Worm (Caenorhabditis elegans) whole organism, late embryonic: ENCODE data around the gene F43C11.4.

Experiments used
- K09A11.1 ChIP-seq: sonication (generic microtip); optimal IDR thresholded peaks from 2 replicates; lab custom pipeline; 2017; ENCODE audit warnings: antibody characterized with exemption, mild to moderate bottlenecking, missing genetic modification characterization, missing compliant biosample characterization; ENCODE audit not compliant: insufficient read depth
- ahr-1 ChIP-seq: sonication (generic microtip); optimal IDR thresholded peaks from 2 replicates; lab custom pipeline; 2016; ENCODE audit warnings: missing genetic modification characterization, missing compliant biosample characterization
- ceh-14 ChIP-seq: sonication (generic microtip); optimal IDR thresholded peaks from 2 replicates; lab custom pipeline; 2016; ENCODE audit warnings: missing genotype, missing genetic modification characterization, missing compliant biosample characterization
- ceh-18 ChIP-seq: sonication (generic microtip); optimal IDR thresholded peaks from 2 replicates; lab custom pipeline; 2016; ENCODE audit warnings: missing genetic modification characterization, missing compliant biosample characterization
- ceh-2 ChIP-seq: sonication (generic microtip); optimal IDR thresholded peaks from 2 replicates; lab custom pipeline; 2016; ENCODE audit warnings: missing genotype, missing genetic modification characterization, missing compliant biosample characterization
- ceh-22 ChIP-seq: sonication (generic microtip); optimal IDR thresholded peaks from 2 replicates; lab custom pipeline; 2017; ENCODE audit warnings: missing biosample characterization, missing genetic modification characterization
- ceh-31 ChIP-seq: sonication (generic microtip); optimal IDR thresholded peaks from 2 replicates; lab custom pipeline; 2016; ENCODE audit warnings: missing genetic modification characterization, missing compliant biosample characterization
- ceh-48 ChIP-seq: sonication (generic microtip); optimal IDR thresholded peaks from 2 replicates; lab custom pipeline; 2016; ENCODE audit warnings: missing genetic modification characterization, inconsistent platforms, missing compliant biosample characterization
- ceh-6 ChIP-seq: fragments of 200-800 bp; sonication (Bioruptor generic); optimal IDR thresholded peaks from 2 replicates; lab custom pipeline; 2018; ENCODE audit warnings: mild to moderate bottlenecking, missing genetic modification characterization, missing compliant biosample characterization
- dmd-4 ChIP-seq: sonication (generic microtip); optimal IDR thresholded peaks from 2 replicates; lab custom pipeline; 2016; ENCODE audit warnings: borderline replicate concordance, missing genetic modification characterization, missing compliant biosample characterization
- dve-1 ChIP-seq: sonication (generic microtip); optimal IDR thresholded peaks from 2 replicates; lab custom pipeline; 2017; ENCODE audit warnings: antibody characterized with exemption, mild to moderate bottlenecking, missing genetic modification characterization, missing compliant biosample characterization
- ets-4 ChIP-seq: sonication (generic microtip); optimal IDR thresholded peaks from 2 replicates; lab custom pipeline; 2016; ENCODE audit warnings: missing genetic modification characterization, missing compliant biosample characterization
- eyg-1 ChIP-seq: sonication (generic microtip); optimal IDR thresholded peaks from 2 replicates; lab custom pipeline; 2016; ENCODE audit warnings: missing genotype, missing genetic modification characterization, missing compliant biosample characterization
- fkh-10 ChIP-seq: fragments of 150-350 bp; optimal IDR thresholded peaks from 2 replicates; lab custom pipeline; 2014; ENCODE audit warnings: missing biosample characterization, missing genetic modification reagents, missing genetic modification characterization
- fkh-6 ChIP-seq: sonication (generic microtip); optimal IDR thresholded peaks from 2 replicates; lab custom pipeline; 2016; ENCODE audit warnings: missing genetic modification characterization, missing compliant biosample characterization
- gmeb-2 ChIP-seq: sonication (generic microtip); optimal IDR thresholded peaks from 2 replicates; lab custom pipeline; 2016; ENCODE audit warnings: missing genetic modification characterization, inconsistent platforms, missing compliant biosample characterization
- hlh-15 ChIP-seq: sonication (generic microtip); optimal IDR thresholded peaks from 2 replicates; lab custom pipeline; 2016; ENCODE audit warnings: missing genetic modification characterization, missing compliant biosample characterization
- hlh-30 ChIP-seq: sonication (generic microtip); optimal IDR thresholded peaks from 2 replicates; lab custom pipeline; 2017; ENCODE audit warnings: antibody characterized with exemption, missing genetic modification characterization, missing compliant biosample characterization; ENCODE audit not compliant: insufficient read depth
- hlh-6 ChIP-seq: sonication (generic microtip); optimal IDR thresholded peaks from 2 replicates; lab custom pipeline; 2016; ENCODE audit warnings: missing genotype, missing genetic modification characterization, missing compliant biosample characterization
- lin-11 ChIP-seq: fragments of 200-800 bp; sonication (Bioruptor generic); optimal IDR thresholded peaks from 2 replicates; lab custom pipeline; 2018; ENCODE audit warnings: mild to moderate bottlenecking, missing genetic modification characterization, missing compliant biosample characterization
- mec-3 ChIP-seq: sonication (generic microtip); optimal IDR thresholded peaks from 2 replicates; lab custom pipeline; 2016; ENCODE audit warnings: borderline replicate concordance, missing genetic modification characterization, missing compliant biosample characterization
- nfya-1 ChIP-seq: sonication (generic microtip); optimal IDR thresholded peaks from 2 replicates; lab custom pipeline; 2017; ENCODE audit warnings: missing genetic modification characterization, mild to moderate bottlenecking, missing compliant biosample characterization, antibody characterized with exemption, moderate library complexity
- nhr-11 ChIP-seq: fragments of 150-350 bp; optimal IDR thresholded peaks from 2 replicates; lab custom pipeline; 2014; ENCODE audit warnings: missing biosample characterization, missing genetic modification characterization
- npax-4 ChIP-seq: sonication (generic microtip); optimal IDR thresholded peaks from 2 replicates; lab custom pipeline; 2016; ENCODE audit warnings: missing genetic modification characterization, missing compliant biosample characterization
- odd-2 ChIP-seq: sonication (generic microtip); optimal IDR thresholded peaks from 2 replicates; lab custom pipeline; 2017; ENCODE audit warnings: antibody characterized with exemption, mild to moderate bottlenecking, missing genetic modification characterization, missing compliant biosample characterization
- pha-2 ChIP-seq: sonication (generic microtip); optimal IDR thresholded peaks from 2 replicates; lab custom pipeline; 2017; ENCODE audit warnings: mild to moderate bottlenecking, missing genetic modification characterization, missing compliant biosample characterization
- pha-4 ChIP-seq: fragments of 150-350 bp; optimal IDR thresholded peaks from 2 replicates; lab custom pipeline; 2018; ENCODE audit warnings: missing biosample characterization, missing genetic modification reagents, missing genetic modification characterization
- pqm-1 ChIP-seq: sonication (generic microtip); optimal IDR thresholded peaks from 2 replicates; lab custom pipeline; 2016; ENCODE audit warnings: missing genetic modification characterization, missing compliant biosample characterization
- rnt-1 ChIP-seq: sonication (generic microtip); optimal IDR thresholded peaks from 2 replicates; lab custom pipeline; 2016; ENCODE audit warnings: missing genetic modification characterization, missing compliant biosample characterization
- sox-4 ChIP-seq: sonication (generic microtip); optimal IDR thresholded peaks from 2 replicates; lab custom pipeline; 2017; ENCODE audit warnings: mild to moderate bottlenecking, missing genetic modification characterization, inconsistent platforms, missing compliant biosample characterization
- tbx-2 ChIP-seq: sonication (generic microtip); optimal IDR thresholded peaks from 2 replicates; lab custom pipeline; 2016; ENCODE audit warnings: missing genetic modification characterization, missing compliant biosample characterization
- ttx-3 ChIP-seq: sonication (generic microtip); optimal IDR thresholded peaks from 2 replicates; lab custom pipeline; 2016; ENCODE audit warnings: missing genetic modification reagents, missing genetic modification characterization, missing compliant biosample characterization
- unc-42 ChIP-seq: sonication (generic microtip); optimal IDR thresholded peaks from 2 replicates; lab custom pipeline; 2016; ENCODE audit warnings: missing genotype, missing genetic modification characterization, missing compliant biosample characterization
- unc-55 ChIP-seq: sonication (generic microtip); optimal IDR thresholded peaks from 2 replicates; lab custom pipeline; 2017; ENCODE audit warnings: missing biosample characterization, missing genetic modification reagents, missing genetic modification characterization
- unc-86 ChIP-seq: sonication (generic microtip); optimal IDR thresholded peaks from 2 replicates; lab custom pipeline; 2016; ENCODE audit warnings: missing genetic modification characterization, missing compliant biosample characterization
- zip-5 ChIP-seq: sonication (generic microtip); optimal IDR thresholded peaks from 2 replicates; lab custom pipeline; 2016; ENCODE audit warnings: missing genetic modification characterization, missing compliant biosample characterization

F43C11.4 gene

ce11 chrII:2340974-2341373, 5.8 kb upstream of the F43C11.4 start:
- TF ChIP-seq unc-42 (tag; lab: Kevin White, UChicago) = no peak
- no peak for TF ChIP-seq dve-1 (tag; lab: Kevin White, UChicago)
- TF ChIP-seq ceh-22 = no peak
- TF ChIP-seq eyg-1 (tag; lab: Kevin White, UChicago) = no peak
- no peak for TF ChIP-seq pha-2 (tag; lab: Kevin White, UChicago)
- no peak for TF ChIP-seq gmeb-2 (tag; lab: Kevin White, UChicago)
- no peak for TF ChIP-seq nhr-11 (tag; lab: Kevin White, UChicago)
- no peak for TF ChIP-seq tbx-2
- no peak for TF ChIP-seq ttx-3 (tag; lab: Kevin White, UChicago)
- TF ChIP-seq nfya-1 (tag; lab: Kevin White, UChicago) = peak; percentile 28
- TF ChIP-seq rnt-1 (tag; lab: Kevin White, UChicago) = peak; percentile 92

DNA sequence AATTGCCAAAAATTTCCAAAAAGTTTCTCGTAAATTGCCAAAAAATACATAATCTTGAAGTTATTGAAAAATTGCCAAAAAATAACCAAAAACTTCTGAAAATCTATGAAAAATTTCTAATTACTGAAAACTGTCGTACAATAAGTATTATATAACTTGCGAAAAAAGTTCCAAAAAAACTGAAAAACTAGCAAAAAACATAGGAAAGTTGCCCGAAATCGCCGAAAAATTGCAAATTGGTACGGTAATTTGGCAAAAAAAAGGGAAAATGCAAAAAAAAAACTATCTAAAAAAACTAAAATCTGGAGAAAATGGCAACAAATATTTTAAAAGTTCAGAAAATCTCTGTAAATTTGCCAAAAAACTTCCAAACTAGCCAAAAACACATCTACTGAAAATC, 5.3 kb upstream of the F43C11.4 start, which contains the start of gene enri-1:
Gene enri-1 (minus strand): TSS at position 101 of the 400 bp plus-strand sequence.
- TF ChIP-seq unc-42 (tag; lab: Kevin White, UChicago) (no peak), dve-1 (tag; lab: Kevin White, UChicago) (no peak), odd-2 (tag; lab: Kevin White, UChicago) (no peak), mec-3 (tag; lab: Kevin White, UChicago) (no peak), fkh-10 (no peak), ttx-3 (tag; lab: Kevin White, UChicago) (no peak), nhr-11 (tag; lab: Kevin White, UChicago) (no peak), lin-11 (tag; lab: Kevin White, UChicago) (no peak), gmeb-2 (tag; lab: Kevin White, UChicago) (no peak), npax-4 (tag; lab: Kevin White, UChicago) (no peak), pha-4 (no peak), sox-4 (tag; lab: Kevin White, UChicago) (no peak)
- TF ChIP-seq, all 69 proteins: peak for 0

- TF ChIP-seq hlh-6 (no peak), ahr-1 (tag; lab: Kevin White, UChicago) (no peak), sox-4 (tag; lab: Kevin White, UChicago) (no peak), ceh-48 (peak; percentile 20), rnt-1 (tag; lab: Kevin White, UChicago) (peak; percentile 28), ceh-31 (tag; lab: Kevin White, UChicago) (peak; percentile 12)
Measured at ce11 chrII:2342004-2342479, 4.7 kb upstream of the F43C11.4 start, which contains the start of gene F43C11.6. F43C11.6 (plus strand) TSS chrII:2342429.

DNA sequence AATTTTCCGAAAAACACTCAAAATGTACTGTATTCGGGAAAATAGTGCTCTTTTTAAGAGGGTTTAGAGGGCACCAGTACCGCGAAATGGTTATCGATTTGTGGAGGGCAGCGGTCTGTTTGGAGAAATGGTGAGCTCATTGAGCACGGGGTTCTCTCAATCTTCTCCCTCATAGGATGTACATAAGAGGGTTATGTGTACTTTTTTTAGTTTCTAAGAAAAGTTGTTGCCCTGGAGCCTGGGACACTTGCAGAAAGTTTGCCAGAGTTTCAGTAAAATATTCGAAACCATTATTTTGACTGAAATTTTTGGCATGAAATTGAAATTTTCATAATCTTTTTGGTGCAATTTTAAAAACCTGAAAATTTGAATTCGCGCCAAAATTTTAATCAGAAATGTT, 5.8 kb downstream of the F43C11.4 start, which contains the start of gene F43C11.10:
Gene F43C11.10 (minus strand): TSS at position 101 of the 400 bp plus-strand sequence.
- TF ChIP-seq ets-4 (tag; lab: Kevin White, UChicago) (no peak), ceh-14 (tag; lab: Kevin White, UChicago) (no peak), dve-1 (tag; lab: Kevin White, UChicago) (no peak), hlh-30 (tag; lab: Kevin White, UChicago) (no peak), pqm-1 (no peak), dmd-4 (tag; lab: Kevin White, UChicago) (no peak), rnt-1 (tag; lab: Kevin White, UChicago) (no peak)

ce11 chrII:2353012-2353411, 6.2 kb downstream of the F43C11.4 start, which contains the start of gene F43C11.3:
F43C11.3 (plus strand) TSS chrII:2353312.
- TF ChIP-seq ceh-2 = no peak
- no peak for TF ChIP-seq ceh-6
- no peak for TF ChIP-seq ceh-18 (tag; lab: Kevin White, UChicago)
- no peak for TF ChIP-seq ceh-14 (tag; lab: Kevin White, UChicago)
- TF ChIP-seq unc-86 (tag; lab: Kevin White, UChicago) = no peak
- no peak for TF ChIP-seq hlh-15
- TF ChIP-seq ceh-22 = no peak
- TF ChIP-seq nhr-11 (tag; lab: Kevin White, UChicago) = no peak
- no peak for TF ChIP-seq unc-55 (GFP tag; lab: Kevin White, UChicago)
- TF ChIP-seq dve-1 (tag; lab: Kevin White, UChicago) = no peak
- TF ChIP-seq fkh-6 (tag; lab: Kevin White, UChicago) = no peak
- no peak for TF ChIP-seq K09A11.1 (tag; lab: Kevin White, UChicago)
- no peak for TF ChIP-seq zip-5 (tag; lab: Kevin White, UChicago)
- TF ChIP-seq, all 69 proteins: peak for 0
